Worm (Caenorhabditis elegans) whole organism, L4 larva: ENCODE measurements around the gene C47A10.16.

Source experiments
- nhr-48 ChIP-seq: sonication (generic microtip); optimal IDR thresholded peaks from 2 replicates; lab custom pipeline; 2016; ENCODE audit warnings: mild to moderate bottlenecking, missing genetic modification characterization, missing compliant biosample characterization
- sdz-12 ChIP-seq: fragments of 200-800 bp; sonication (Bioruptor generic); optimal IDR thresholded peaks from 2 replicates; lab custom pipeline; 2018; ENCODE audit warnings: mild to moderate bottlenecking, missing genetic modification characterization, missing compliant biosample characterization
- spr-1 ChIP-seq: sonication (generic microtip); optimal IDR thresholded peaks from 2 replicates; lab custom pipeline; 2016; ENCODE audit warnings: mild to moderate bottlenecking, missing genetic modification characterization, missing compliant biosample characterization

DNA sequence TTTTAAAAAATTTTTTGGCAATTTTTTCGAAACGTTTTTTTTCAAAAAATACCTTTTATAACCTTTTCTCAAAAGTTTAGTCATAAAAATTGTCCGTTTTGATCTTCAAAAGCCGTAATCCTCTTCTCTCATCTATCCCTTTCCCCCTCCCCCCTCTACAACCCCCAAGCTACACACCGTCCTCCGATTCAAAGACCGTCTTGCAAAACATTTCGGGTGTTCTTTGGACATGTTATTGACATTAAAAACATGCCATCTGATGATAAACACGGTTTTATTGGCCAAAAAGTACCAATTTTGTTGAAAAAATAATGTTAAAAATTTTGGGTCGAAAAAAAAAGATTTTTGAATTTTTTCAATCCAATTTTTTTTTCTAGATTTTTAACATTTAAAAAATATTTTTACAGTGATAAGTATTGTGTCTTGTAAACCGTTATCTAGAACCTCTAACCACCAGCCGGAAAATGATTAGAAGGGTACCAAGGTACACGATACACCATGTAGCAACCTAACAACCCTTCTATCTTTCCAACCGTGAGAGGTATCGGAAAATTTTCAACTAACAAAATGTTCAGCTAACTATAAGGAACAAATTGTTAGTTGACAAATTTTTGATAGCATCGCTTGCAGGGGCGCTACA, 41.7 kb downstream of the C47A10.16 start:
- TF ChIP-seq nhr-48 (tag; lab: Kevin White, UChicago), result no peak
- no peak for TF ChIP-seq spr-1 (tag; lab: Kevin White, UChicago)
- TF ChIP-seq sdz-12, result no peak
